Worm (Caenorhabditis elegans): ENCODE results near the gene cyp-29A3.

Gene cyp-29A3

ce11 chrV:44026-44425 lies 15.0 kb upstream of the cyp-29A3 start:
- no peak for TF ChIP-seq blmp-1 (tag; optimal IDR thresholded peaks at IDR 0.05; ENCODE audit: insufficient read depth)
- no peak for TF ChIP-seq skn-1 (tag; optimal IDR thresholded peaks at IDR 0.05)
- TF ChIP-seq ztf-11 (tag; optimal IDR thresholded peaks at IDR 0.05), result no peak
- no peak for TF ChIP-seq ZK546.5 (tag; optimal IDR thresholded peaks at IDR 0.05)
- TF ChIP-seq fos-1 (tag; optimal IDR thresholded peaks at IDR 0.05), result peak; percentile 60
- TF ChIP-seq lin-11 (tag; optimal IDR thresholded peaks at IDR 0.05), result no peak
- no peak for TF ChIP-seq zag-1 (tag; optimal IDR thresholded peaks at IDR 0.05)
- no peak for TF ChIP-seq nhr-6 (tag; optimal IDR thresholded peaks at IDR 0.05)

- TF ChIP-seq lin-13 (GFP tag; optimal IDR thresholded peaks at IDR 0.05) (no peak), fos-1 (tag; optimal IDR thresholded peaks at IDR 0.05) (peak; percentile 26), sma-3 (GFP tag; optimal IDR thresholded peaks at IDR 0.05) (no peak)
Observed at ce11 chrV:45010-45409, 14.0 kb upstream of the cyp-29A3 start, which contains the start of gene B0348.2. B0348.2 (plus strand) TSS chrV:45310.

- peak; percentile 85 for TF ChIP-seq fos-1 (tag; optimal IDR thresholded peaks at IDR 0.05)
- TF ChIP-seq unc-55 (GFP tag; optimal IDR thresholded peaks at IDR 0.05), result no peak
- TF ChIP-seq mab-5 (tag; optimal IDR thresholded peaks at IDR 0.05), result no peak
- no peak for TF ChIP-seq C34F6.9 (tag; optimal IDR thresholded peaks at IDR 0.05)
- TF ChIP-seq zag-1 (tag; optimal IDR thresholded peaks at IDR 0.05), result no peak
- TF ChIP-seq lin-11 (tag; optimal IDR thresholded peaks at IDR 0.05), result no peak
Observed at ce11 chrV:47799-48198, 11.2 kb upstream of the cyp-29A3 start.

ce11 chrV:48622-49021 lies 10.4 kb upstream of the cyp-29A3 start, which contains the start of gene B0348.1:
B0348.1 (plus strand) TSS chrV:48922.
- TF ChIP-seq nhr-23 (tag; optimal IDR thresholded peaks at IDR 0.05) (no peak), unc-55 (GFP tag; optimal IDR thresholded peaks at IDR 0.05) (no peak), ZK546.5 (tag; optimal IDR thresholded peaks at IDR 0.05) (no peak), mbf-1 (tag; optimal IDR thresholded peaks at IDR 0.05) (no peak), lin-13 (GFP tag; optimal IDR thresholded peaks at IDR 0.05) (no peak), mdl-1 (tag; optimal IDR thresholded peaks at IDR 0.05) (no peak), C34F6.9 (tag; optimal IDR thresholded peaks at IDR 0.05) (no peak), nhr-129 (tag; optimal IDR thresholded peaks at IDR 0.05) (no peak), nhr-10 (tag; optimal IDR thresholded peaks at IDR 0.05) (no peak), lsy-2 (tag; optimal IDR thresholded peaks at IDR 0.05) (no peak), unc-39 (tag; optimal IDR thresholded peaks at IDR 0.05) (no peak), snpc-4 (tag; optimal IDR thresholded peaks at IDR 0.05) (no peak), lin-11 (tag; optimal IDR thresholded peaks at IDR 0.05) (no peak), ztf-4 (tag; optimal IDR thresholded peaks at IDR 0.05) (no peak), aly-2 (tag; optimal IDR thresholded peaks at IDR 0.05) (no peak), nhr-12 (tag; optimal IDR thresholded peaks at IDR 0.05) (no peak), ceh-82 (tag; optimal IDR thresholded peaks at IDR 0.05) (no peak), fos-1 (tag; optimal IDR thresholded peaks at IDR 0.05) (no peak), sma-9 (GFP tag; optimal IDR thresholded peaks at IDR 0.05) (no peak), sma-9 (tag; optimal IDR thresholded peaks at IDR 0.05) (no peak)

ce11 chrV:53286-53685 lies 5.8 kb upstream of the cyp-29A3 start:
- TF ChIP-seq nhr-21 (tag; optimal IDR thresholded peaks at IDR 0.05) (peak; percentile 1), nhr-12 (tag; optimal IDR thresholded peaks at IDR 0.05) (no peak), Y55F3AM.14 (GFP tag; optimal IDR thresholded peaks at IDR 0.05) (peak; percentile 47), lin-11 (tag; optimal IDR thresholded peaks at IDR 0.05) (no peak), nhr-129 (tag; optimal IDR thresholded peaks at IDR 0.05) (peak; percentile 67), F13H6.1 (tag; optimal IDR thresholded peaks at IDR 0.05) (peak; percentile 37), nhr-6 (tag; optimal IDR thresholded peaks at IDR 0.05) (no peak), crh-2 (tag; optimal IDR thresholded peaks at IDR 0.05) (peak; percentile 23), fos-1 (tag; optimal IDR thresholded peaks at IDR 0.05) (peak; percentile 2), unc-39 (tag; optimal IDR thresholded peaks at IDR 0.05) (no peak), sma-9 (GFP tag; optimal IDR thresholded peaks at IDR 0.05) (peak; percentile 48), sma-9 (tag; optimal IDR thresholded peaks at IDR 0.05) (no peak), gmeb-1 (tag; optimal IDR thresholded peaks at IDR 0.05) (peak; percentile 62), ztf-4 (tag; optimal IDR thresholded peaks at IDR 0.05) (no peak), C34F6.9 (tag; optimal IDR thresholded peaks at IDR 0.05) (peak; percentile 8), unc-55 (GFP tag; optimal IDR thresholded peaks at IDR 0.05) (peak; percentile 60), nhr-25 (tag; optimal IDR thresholded peaks at IDR 0.05) (peak; percentile 19), ceh-82 (tag; optimal IDR thresholded peaks at IDR 0.05) (no peak)
